Worm (Caenorhabditis elegans) whole organism, early embryonic: ENCODE data around the gene his-31.

Experiments used
- B0310.2 ChIP-seq: sonication (generic microtip); optimal IDR thresholded peaks from 2 replicates; lab custom pipeline; 2016; ENCODE audit warnings: mild to moderate bottlenecking, missing genetic modification characterization, missing compliant biosample characterization
- F13C5.2 ChIP-seq: sonication (generic microtip); optimal IDR thresholded peaks from 2 replicates; lab custom pipeline; 2017; ENCODE audit warnings: mild to moderate bottlenecking, missing genetic modification characterization, inconsistent platforms, missing compliant biosample characterization
- aly-1 ChIP-seq: sonication (generic microtip); optimal IDR thresholded peaks from 2 replicates; lab custom pipeline; 2016; ENCODE audit warnings: missing genetic modification characterization, missing compliant biosample characterization
- ama-1 ChIP-seq: fragments of 150-350 bp; optimal IDR thresholded peaks from 2 replicates; lab custom pipeline; 2014
- ceh-13 ChIP-seq: fragments of 200-800 bp; sonication (Bioruptor generic); optimal IDR thresholded peaks from 2 replicates; lab custom pipeline; 2018; ENCODE audit warnings: mild to moderate bottlenecking, missing genetic modification characterization, missing compliant biosample characterization
- ets-7 ChIP-seq: sonication (generic microtip); optimal IDR thresholded peaks from 2 replicates; lab custom pipeline; 2016; ENCODE audit warnings: missing genotype, missing genetic modification characterization, missing compliant biosample characterization
- flt-1 ChIP-seq: fragments of 200-800 bp; sonication (Bioruptor generic); IDR thresholded peaks from 2 replicates; pipeline ENCODE4 v1.3.6; 2022; ENCODE audit warnings: missing genetic modification characterization, missing compliant biosample characterization
- hmbx-1 ChIP-seq: sonication (generic microtip); optimal IDR thresholded peaks from 2 replicates; lab custom pipeline; 2016; ENCODE audit warnings: mild to moderate bottlenecking, missing genetic modification characterization, missing compliant biosample characterization
- hmg-4 ChIP-seq: fragments of 200-800 bp; sonication (Bioruptor generic); optimal IDR thresholded peaks from 2 replicates; lab custom pipeline; 2018; ENCODE audit warnings: mild to moderate bottlenecking, missing genetic modification characterization, missing compliant biosample characterization
- hnd-1 ChIP-seq: sonication (generic microtip); optimal IDR thresholded peaks from 2 replicates; lab custom pipeline; 2016; ENCODE audit warnings: missing genetic modification characterization, missing compliant biosample characterization
- pes-1 ChIP-seq: fragments of 200-800 bp; sonication (Bioruptor generic); IDR thresholded peaks from 2 replicates; pipeline ENCODE4 v1.3.6; 2022; ENCODE audit warnings: missing genetic modification reagents, missing genetic modification characterization, missing compliant biosample characterization
- tbx-11 ChIP-seq: fragments of 200-800 bp; sonication (Bioruptor generic); IDR thresholded peaks from 2 replicates; pipeline ENCODE4 v1.3.6; 2022; ENCODE audit warnings: missing genetic modification characterization, missing compliant biosample characterization
- tbx-37 ChIP-seq: fragments of 200-800 bp; sonication (Bioruptor generic); conservative IDR thresholded peaks from 2 replicates; pipeline ENCODE4 v1.3.6; 2022; ENCODE audit warnings: missing genetic modification reagents, missing genetic modification characterization, missing compliant biosample characterization
- tra-4 ChIP-seq: sonication (generic microtip); optimal IDR thresholded peaks from 2 replicates; lab custom pipeline; 2017; ENCODE audit warnings: missing genetic modification characterization, missing compliant biosample characterization

DNA sequence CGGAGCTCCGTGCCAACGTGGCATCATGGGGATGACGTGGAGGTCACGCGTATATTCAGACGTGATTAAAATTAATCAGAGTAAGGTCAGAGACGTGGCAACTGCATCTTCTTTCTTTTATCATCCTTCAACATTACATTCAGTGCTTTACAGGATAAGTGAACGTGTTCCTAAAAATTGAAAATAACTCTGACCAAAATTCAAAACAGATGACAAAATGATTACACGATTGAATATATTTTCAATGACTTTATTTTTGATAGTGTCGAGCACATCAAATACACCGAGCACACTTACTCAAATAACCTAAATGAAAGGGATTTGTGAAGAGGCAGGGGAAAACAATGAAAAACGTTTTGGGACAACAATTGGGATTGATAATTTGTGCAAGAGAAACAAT is 47.4 kb downstream of the his-31 start, which contains the start of gene K07H8.9:
- TF ChIP-seq ama-1 (no peak), flt-1 (GFP tag; lab: Robert Waterston, UW) (no peak), hnd-1 (tag; lab: Kevin White, UChicago) (no peak), tra-4 (tag; lab: Kevin White, UChicago) (no peak), aly-1 (tag; lab: Kevin White, UChicago) (no peak), hmbx-1 (tag; lab: Kevin White, UChicago) (no peak), ceh-13 (GFP tag; lab: Kevin White, UChicago) (no peak), ets-7 (no peak), B0310.2 (tag; lab: Kevin White, UChicago) (no peak), tbx-37 (GFP tag; lab: Robert Waterston, UW) (no peak), F13C5.2 (tag; lab: Kevin White, UChicago) (no peak), tbx-11 (GFP tag; lab: Robert Waterston, UW) (no peak), pes-1 (GFP tag; lab: Robert Waterston, UW) (no peak), hmg-4 (GFP tag; lab: Kevin White, UChicago) (no peak)
